Worm (Caenorhabditis elegans): ENCODE measurements around the gene ZK697.8.

DNA sequence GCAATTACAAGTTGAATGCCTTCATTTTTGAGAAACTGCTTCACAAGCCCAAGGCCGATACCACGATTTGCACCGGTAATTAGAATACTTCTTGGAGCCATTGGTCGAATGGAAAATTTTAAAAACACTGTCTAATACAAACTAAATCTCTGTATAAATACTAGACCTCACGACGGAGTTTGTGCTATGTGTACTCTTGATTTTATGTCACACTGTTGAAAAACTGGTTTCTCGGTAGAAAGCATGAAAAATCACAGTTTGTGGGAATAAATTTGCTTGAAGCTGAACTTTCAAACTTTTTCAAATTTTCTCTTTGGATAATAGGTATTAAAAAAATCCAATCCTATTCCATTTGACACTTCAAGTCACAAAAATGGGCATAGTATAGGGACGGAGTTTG is 6.6 kb upstream of the ZK697.8 start, which contains the start of gene ZK697.14:
- TF ChIP-seq nhr-11 (tag; optimal IDR thresholded peaks at IDR 0.05) (no peak), nhr-6 (tag; optimal IDR thresholded peaks at IDR 0.05) (no peak), snpc-4 (tag; optimal IDR thresholded peaks at IDR 0.05) (no peak), ces-1 (GFP tag; optimal IDR thresholded peaks at IDR 0.05) (no peak), nhr-25 (tag; optimal IDR thresholded peaks at IDR 0.05; ENCODE audit: borderline replicate concordance, insufficient read depth) (no peak)

Data from whole organism, L4 larva.